Fruit fly (Drosophila melanogaster) whole organism: ENCODE results near the gene CG18754.

Experiments
- CG8478 ChIP-seq: fragments of >200 bp; optimal IDR thresholded peaks from 2 replicates; lab custom pipeline; 2018; ENCODE audit warnings: inconsistent platforms
- Dll ChIP-seq: fragments of >200 bp; optimal IDR thresholded peaks from 2 replicates; lab custom pipeline; 2017
- EcR ChIP-seq, 2 experiments: fragments of >200 bp; optimal IDR thresholded peaks; 2 replicates each; lab custom pipeline; 2017; ENCODE audit warnings: missing biosample characterization in 2 of 2, missing genetic modification characterization in 2 of 2, missing genetic modification reagents in 2 of 2
- pan ChIP-seq: fragments of >200 bp; optimal IDR thresholded peaks from 2 replicates; lab custom pipeline; 2017
- psq ChIP-seq: fragments of >200 bp; optimal IDR thresholded peaks from 2 replicates; lab custom pipeline; 2017
- usp ChIP-seq: fragments of >200 bp; optimal IDR thresholded peaks from 2 replicates; lab custom pipeline; 2017; ENCODE audit warnings: missing biosample characterization, missing genetic modification characterization, mixed read lengths

DNA sequence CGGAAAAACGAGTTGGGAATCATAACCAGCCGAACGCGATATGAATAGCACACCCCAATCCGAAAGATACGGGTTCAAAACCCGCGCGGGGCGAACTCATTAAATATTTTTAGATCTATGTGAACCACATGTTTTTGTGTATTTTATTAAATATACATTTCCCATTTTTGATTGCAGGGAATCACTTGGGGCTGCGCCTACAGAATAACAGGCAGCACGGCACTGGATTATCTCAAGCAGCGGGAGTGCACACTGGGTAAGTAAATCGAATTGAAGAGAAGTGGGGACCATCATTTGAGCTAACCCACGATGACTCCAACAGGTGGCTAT, 46.6 kb downstream of the CG18754 start:
- TF ChIP-seq usp (GFP tag; lab: Kevin White, UChicago) (no peak), psq (no peak), pan (lab: Kevin White, UChicago) (no peak), CG8478 (lab: Kevin White, UChicago) (no peak), Dll (lab: Kevin White, UChicago) (no peak), EcR (GFP tag; optimal IDR thresholded peaks at IDR 0.05; lab: Kevin White, UChicago) (no peak)
